Worm (Caenorhabditis elegans) whole organism, L1 larva: ENCODE results near the gene lmd-3.

Experiments
- C04F5.9 ChIP-seq: sonication (generic microtip); optimal IDR thresholded peaks from 2 replicates; lab custom pipeline; 2016; ENCODE audit warnings: missing genetic modification characterization, missing compliant biosample characterization
- F16B12.6 ChIP-seq: fragments of 150-350 bp; optimal IDR thresholded peaks from 2 replicates; lab custom pipeline; 2014; ENCODE audit warnings: missing biosample characterization, missing genetic modification characterization
- Y116A8C.19 ChIP-seq: sonication (generic microtip); optimal IDR thresholded peaks from 2 replicates; lab custom pipeline; 2016; ENCODE audit warnings: missing compliant biosample characterization, missing genetic modification characterization, borderline replicate concordance
- aha-1 ChIP-seq: fragments of 150-350 bp; optimal IDR thresholded peaks from 2 replicates; lab custom pipeline; 2014; ENCODE audit warnings: missing biosample characterization, missing genetic modification characterization
- aly-2 ChIP-seq: fragments of 150-350 bp; optimal IDR thresholded peaks from 2 replicates; lab custom pipeline; 2014; ENCODE audit warnings: missing biosample characterization, missing genetic modification characterization
- ama-1 ChIP-seq: fragments of 150-350 bp; optimal IDR thresholded peaks from 2 replicates; lab custom pipeline; 2014
- blmp-1 ChIP-seq: fragments of 150-350 bp; optimal IDR thresholded peaks from 2 replicates; lab custom pipeline; 2014; ENCODE audit warnings: missing biosample characterization, missing genetic modification characterization
- ceh-82 ChIP-seq, 3 experiments: fragments of 150-350 bp in 1 of 3; sonication (generic microtip) in 2 of 3; optimal IDR thresholded peaks; 2 replicates each; lab custom pipeline; 2014 to 2017; ENCODE audit warnings: missing biosample characterization in 3 of 3, missing genetic modification characterization in 3 of 3
- ceh-88 ChIP-seq: fragments of 200-800 bp; sonication (Bioruptor generic); IDR thresholded peaks from 2 replicates; pipeline ENCODE4 v1.3.6; 2022; ENCODE audit warnings: missing genetic modification characterization, missing compliant biosample characterization
- efl-3 ChIP-seq: fragments of 200-800 bp; sonication (Bioruptor generic); optimal IDR thresholded peaks from 2 replicates; lab custom pipeline; 2018; ENCODE audit warnings: mild to moderate bottlenecking, missing genetic modification characterization, missing compliant biosample characterization
- egl-13 ChIP-seq: sonication (generic microtip); optimal IDR thresholded peaks from 2 replicates; lab custom pipeline; 2016; ENCODE audit warnings: missing genotype, missing genetic modification reagents, missing genetic modification characterization, missing compliant biosample characterization
- egl-27 ChIP-seq, 2 experiments: fragments of 150-350 bp in 1 of 2; sonication (generic microtip); optimal IDR thresholded peaks; 3 replicates each; lab custom pipeline; 2017 to 2018; ENCODE audit warnings: missing biosample characterization in 2 of 2, missing genetic modification characterization in 2 of 2, missing genetic modification reagents in 2 of 2
- elt-3 ChIP-seq, 6 experiments: fragments of 150-350 bp in 1 of 6; sonication (generic microtip); optimal IDR thresholded peaks; 2 replicates each; lab custom pipeline; 2017 to 2018; ENCODE audit warnings: missing biosample characterization in 6 of 6, missing genetic modification characterization in 6 of 6, inconsistent platforms in 1 of 6
- fkh-8 ChIP-seq: sonication (generic microtip); optimal IDR thresholded peaks from 2 replicates; lab custom pipeline; 2016; ENCODE audit warnings: mild to moderate bottlenecking, missing genetic modification characterization, missing compliant biosample characterization
- grh-1 ChIP-seq: fragments of 200-800 bp; sonication (Bioruptor generic); IDR thresholded peaks from 2 replicates; pipeline ENCODE4 v1.3.6; 2022; ENCODE audit warnings: missing genetic modification reagents, missing genetic modification characterization, missing compliant biosample characterization
- hlh-17 ChIP-seq: fragments of 200-800 bp; sonication (Bioruptor generic); optimal IDR thresholded peaks from 2 replicates; lab custom pipeline; 2018; ENCODE audit warnings: missing genetic modification characterization, mild to moderate bottlenecking, missing compliant biosample characterization, moderate library complexity, borderline replicate concordance
- hlh-4 ChIP-seq: sonication (generic microtip); optimal IDR thresholded peaks from 2 replicates; lab custom pipeline; 2016; ENCODE audit warnings: mild to moderate bottlenecking, missing genetic modification characterization, missing compliant biosample characterization
- hpl-2 ChIP-seq: fragments of 150-350 bp; optimal IDR thresholded peaks from 2 replicates; lab custom pipeline; 2014; ENCODE audit warnings: missing biosample characterization, missing genetic modification reagents, missing genetic modification characterization
- irx-1 ChIP-seq: sonication (generic microtip); optimal IDR thresholded peaks from 2 replicates; lab custom pipeline; 2016; ENCODE audit warnings: missing genetic modification characterization, missing compliant biosample characterization
- isw-1 ChIP-seq: fragments of 200-800 bp; sonication (Bioruptor generic); IDR thresholded peaks from 2 replicates; pipeline ENCODE4 v1.3.6; 2022; ENCODE audit warnings: missing genetic modification characterization, missing compliant biosample characterization
- jun-1 ChIP-seq: fragments of 150-350 bp; optimal IDR thresholded peaks from 2 replicates; lab custom pipeline; 2014; ENCODE audit warnings: missing biosample characterization, missing genetic modification reagents, missing genetic modification characterization
- lin-13 ChIP-seq: fragments of 150-350 bp; optimal IDR thresholded peaks from 2 replicates; lab custom pipeline; 2014; ENCODE audit warnings: missing biosample characterization, missing genetic modification reagents, missing genetic modification characterization
- lin-14 ChIP-seq: fragments of 200-800 bp; sonication (Bioruptor generic); optimal IDR thresholded peaks from 2 replicates; lab custom pipeline; 2018; ENCODE audit warnings: mild to moderate bottlenecking, missing genetic modification characterization, moderate library complexity, missing compliant biosample characterization
- lin-35 ChIP-seq, 2 experiments: fragments of 150-350 bp; optimal IDR thresholded peaks; 2 replicates each; lab custom pipeline; 2014; ENCODE audit warnings: missing biosample characterization in 2 of 2, missing genetic modification characterization in 2 of 2, missing genetic modification reagents in 2 of 2
- lir-3 ChIP-seq: sonication (generic microtip); optimal IDR thresholded peaks from 2 replicates; lab custom pipeline; 2016; ENCODE audit warnings: mild to moderate bottlenecking, missing genetic modification characterization, moderate library complexity, missing compliant biosample characterization; ENCODE audit not compliant: poor library complexity
- lsy-2 ChIP-seq, 2 experiments: fragments of 150-350 bp; optimal IDR thresholded peaks; 2 replicates each; lab custom pipeline; 2014; ENCODE audit warnings: missing biosample characterization in 2 of 2, missing genetic modification characterization in 2 of 2
- mdl-1 ChIP-seq, 2 experiments: fragments of 150-350 bp; optimal IDR thresholded peaks; 2 replicates each; lab custom pipeline; 2014 to 2017; ENCODE audit warnings: missing biosample characterization in 2 of 2, missing genetic modification characterization in 2 of 2, inconsistent platforms in 1 of 2
- mep-1 ChIP-seq: fragments of 150-350 bp; optimal IDR thresholded peaks from 2 replicates; lab custom pipeline; 2014; ENCODE audit warnings: missing biosample characterization, missing genetic modification characterization
- nhr-19 ChIP-seq: fragments of 200-800 bp; sonication (Bioruptor generic); conservative IDR thresholded peaks from 2 replicates; pipeline ENCODE4 v1.3.6; 2022; ENCODE audit warnings: missing genetic modification characterization, missing compliant biosample characterization
- nhr-237 ChIP-seq: fragments of 150-350 bp; optimal IDR thresholded peaks from 2 replicates; lab custom pipeline; 2014; ENCODE audit warnings: missing biosample characterization, missing genetic modification characterization
- nhr-47 ChIP-seq: sonication (generic microtip); optimal IDR thresholded peaks from 2 replicates; lab custom pipeline; 2016; ENCODE audit warnings: mild to moderate bottlenecking, missing genetic modification characterization, moderate library complexity, missing compliant biosample characterization
- nhr-76 ChIP-seq: sonication (generic microtip); optimal IDR thresholded peaks from 2 replicates; lab custom pipeline; 2017; ENCODE audit warnings: missing biosample characterization, missing genetic modification characterization
- nhr-77 ChIP-seq: fragments of 150-350 bp; optimal IDR thresholded peaks from 2 replicates; lab custom pipeline; 2014; ENCODE audit warnings: missing biosample characterization, missing genetic modification characterization
- nhr-85 ChIP-seq: sonication (generic microtip); peaks from one replicate; lab custom pipeline; 2016; ENCODE audit warnings: missing genetic modification characterization, inconsistent platforms, missing compliant biosample characterization
- nhr-90 ChIP-seq: sonication (generic microtip); optimal IDR thresholded peaks from 2 replicates; lab custom pipeline; 2016; ENCODE audit warnings: mild to moderate bottlenecking, missing genetic modification characterization, missing compliant biosample characterization; ENCODE audit not compliant: poor library complexity
- pag-3 ChIP-seq: sonication (generic microtip); optimal IDR thresholded peaks from 2 replicates; lab custom pipeline; 2017; ENCODE audit warnings: missing genetic modification characterization, mild to moderate bottlenecking, missing compliant biosample characterization, antibody characterized with exemption, borderline replicate concordance; ENCODE audit not compliant: insufficient read depth
- pax-3 ChIP-seq: fragments of 200-800 bp; sonication (Bioruptor generic); optimal IDR thresholded peaks from 2 replicates; lab custom pipeline; 2018; ENCODE audit warnings: mild to moderate bottlenecking, missing genetic modification characterization, moderate library complexity, missing compliant biosample characterization
- pqm-1 ChIP-seq: sonication (generic microtip); optimal IDR thresholded peaks from 3 replicates; lab custom pipeline; 2017; ENCODE audit warnings: missing biosample characterization, missing genetic modification characterization
- rnt-1 ChIP-seq: sonication (generic microtip); optimal IDR thresholded peaks from 2 replicates; lab custom pipeline; 2016; ENCODE audit warnings: mild to moderate bottlenecking, missing genetic modification characterization, moderate library complexity, missing compliant biosample characterization
- skn-1 ChIP-seq: fragments of 150-350 bp; optimal IDR thresholded peaks from 2 replicates; lab custom pipeline; 2014; ENCODE audit warnings: missing biosample characterization, missing genetic modification characterization
- snu-23 ChIP-seq: sonication (generic microtip); optimal IDR thresholded peaks from 2 replicates; lab custom pipeline; 2016; ENCODE audit warnings: missing genetic modification characterization, missing compliant biosample characterization
- sox-4 ChIP-seq: sonication (generic microtip); optimal IDR thresholded peaks from 2 replicates; lab custom pipeline; 2016; ENCODE audit warnings: missing genetic modification characterization, missing compliant biosample characterization
- sptf-1 ChIP-seq: fragments of 150-350 bp; optimal IDR thresholded peaks from 2 replicates; lab custom pipeline; 2014; ENCODE audit warnings: missing biosample characterization, missing genetic modification characterization
- swsn-7 ChIP-seq: sonication (generic microtip); optimal IDR thresholded peaks from 2 replicates; lab custom pipeline; 2016; ENCODE audit warnings: missing genetic modification characterization, missing compliant biosample characterization
- tbx-2 ChIP-seq: sonication (generic microtip); optimal IDR thresholded peaks from 2 replicates; lab custom pipeline; 2016; ENCODE audit warnings: missing genetic modification characterization, missing compliant biosample characterization
- unc-30 ChIP-seq: sonication (generic microtip); optimal IDR thresholded peaks from 2 replicates; lab custom pipeline; 2017; ENCODE audit warnings: missing biosample characterization, missing genetic modification characterization
- unc-62 ChIP-seq: fragments of 150-350 bp; optimal IDR thresholded peaks from 2 replicates; lab custom pipeline; 2014; ENCODE audit warnings: missing biosample characterization, missing genetic modification reagents, missing genetic modification characterization
- xbp-1 ChIP-seq: sonication (generic microtip); optimal IDR thresholded peaks from 2 replicates; lab custom pipeline; 2016; ENCODE audit warnings: missing genetic modification characterization, missing compliant biosample characterization
- zag-1 ChIP-seq: fragments of 150-350 bp; optimal IDR thresholded peaks from 2 replicates; lab custom pipeline; 2014; ENCODE audit warnings: missing biosample characterization, missing genetic modification characterization
- ztf-11 ChIP-seq, 2 experiments: sonication (generic microtip); optimal IDR thresholded peaks; 2 replicates each; lab custom pipeline; 2016 to 2017; ENCODE audit warnings: missing genetic modification characterization in 2 of 2, missing biosample characterization in 1 of 2, missing compliant biosample characterization in 1 of 2
- ztf-4 ChIP-seq: fragments of 150-350 bp; optimal IDR thresholded peaks from 2 replicates; lab custom pipeline; 2014; ENCODE audit warnings: missing biosample characterization, missing genetic modification characterization

lmd-3 gene

ce11 chrV:8462074-8462473 lies 17.5 kb upstream of the lmd-3 start, which contains the start of the genes dnj-22 and natc-1 (continued):
- TF ChIP-seq F16B12.6 (tag; lab: Kevin White, UChicago) (peak; percentile 24), ztf-4 (peak; percentile 63), unc-62 (GFP tag; lab: Kevin White, UChicago) (no peak), ama-1 (lab: Kevin White, UChicago) (no peak), nhr-77 (tag; lab: Kevin White, UChicago) (peak; percentile 72), efl-3 (GFP tag; lab: Kevin White, UChicago) (no peak), ztf-11 (tag; optimal IDR thresholded peaks at IDR 0.05; lab: Kevin White, UChicago) (peak in 1 of 2 experiments; percentile 7), grh-1 (0 out of 2 replicates have a peak, but pooled peaks have one; percentile 17), jun-1 (tag; lab: Kevin White, UChicago) (peak; percentile 56), skn-1 (tag; lab: Kevin White, UChicago) (peak; percentile 73), nhr-237 (tag; lab: Kevin White, UChicago) (no peak), pag-3 (tag; lab: Kevin White, UChicago) (no peak), nhr-90 (peak; percentile 81), C04F5.9 (tag; lab: Kevin White, UChicago) (peak; percentile 32), egl-27 (tag; optimal IDR thresholded peaks at IDR 0.05; lab: Kevin White, UChicago) (no peak), rnt-1 (tag; lab: Kevin White, UChicago) (peak; percentile 75), lir-3 (tag; lab: Kevin White, UChicago) (peak; percentile 45), sox-4 (tag; lab: Kevin White, UChicago) (peak; percentile 57), irx-1 (tag; lab: Kevin White, UChicago) (peak; percentile 66), egl-13 (tag; lab: Kevin White, UChicago) (peak; percentile 59), hlh-17 (GFP tag; lab: Kevin White, UChicago) (no peak), swsn-7 (tag; lab: Kevin White, UChicago) (peak; percentile 85), fkh-8 (tag; lab: Kevin White, UChicago) (peak; percentile 64), lin-13 (peak; percentile 65), hpl-2 (GFP tag; lab: Kevin White, UChicago) (peak; percentile 47)

DNA sequence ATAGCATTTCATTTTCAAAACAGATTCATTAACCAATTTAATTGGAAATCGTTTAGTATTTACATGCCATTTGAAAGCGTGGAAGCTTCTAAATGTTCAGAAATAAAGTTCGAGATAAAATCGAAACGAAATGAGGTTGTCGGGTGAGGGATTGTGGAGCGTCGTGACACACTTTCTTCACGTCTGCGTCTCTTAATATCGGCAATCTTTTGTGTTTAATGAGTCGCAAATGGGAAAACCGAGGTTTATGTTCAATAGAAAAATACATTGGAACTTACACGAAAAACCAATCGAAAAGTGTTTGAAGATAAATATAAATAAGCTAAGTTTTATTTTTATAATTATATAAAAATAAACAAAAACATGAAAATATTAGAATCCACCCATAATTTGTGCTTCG lies 16.2 kb upstream of the lmd-3 start:
- TF ChIP-seq jun-1 (tag; lab: Kevin White, UChicago) (no peak), lin-35 (GFP tag; optimal IDR thresholded peaks at IDR 0.05; lab: Kevin White, UChicago) (no peak), sptf-1 (tag; lab: Kevin White, UChicago) (no peak), lsy-2 (tag; optimal IDR thresholded peaks at IDR 0.05; lab: Kevin White, UChicago) (peak in 1 of 2 experiments; percentile 29), isw-1 (no peak), unc-30 (tag; lab: Kevin White, UChicago) (no peak), nhr-85 (tag; lab: Kevin White, UChicago) (peak; percentile 53), hlh-4 (no peak), lin-14 (peak; percentile 53), pax-3 (tag; lab: Kevin White, UChicago) (no peak), blmp-1 (tag; lab: Kevin White, UChicago) (peak; percentile 82), ceh-82 (tag; optimal IDR thresholded peaks at IDR 0.05; lab: Kevin White, UChicago) (peak in 1 of 3 experiments; percentile 9), unc-62 (GFP tag; lab: Kevin White, UChicago) (no peak), aha-1 (tag; lab: Kevin White, UChicago) (no peak), ceh-88 (no peak), mep-1 (tag; lab: Kevin White, UChicago) (peak; percentile 29), nhr-76 (tag; lab: Kevin White, UChicago) (no peak), nhr-77 (tag; lab: Kevin White, UChicago) (no peak), zag-1 (tag; lab: Kevin White, UChicago) (no peak), aly-2 (tag; lab: Kevin White, UChicago) (no peak), snu-23 (GFP tag; lab: Kevin White, UChicago) (no peak), pqm-1 (tag; lab: Kevin White, UChicago) (no peak), grh-1 (no peak), tbx-2 (no peak), elt-3 (tag; optimal IDR thresholded peaks at IDR 0.05; lab: Kevin White, UChicago) (no peak), xbp-1 (tag; lab: Kevin White, UChicago) (no peak), C04F5.9 (tag; lab: Kevin White, UChicago) (no peak), mdl-1 (tag; optimal IDR thresholded peaks at IDR 0.05; lab: Kevin White, UChicago) (no peak), nhr-47 (tag; lab: Kevin White, UChicago) (no peak), nhr-19 (GFP tag; lab: Robert Waterston, UW) (no peak), Y116A8C.19 (tag; lab: Kevin White, UChicago) (no peak)
